Fruit fly (Drosophila melanogaster): ENCODE measurements around the gene CG14086.

Gene CG14086

DNA sequence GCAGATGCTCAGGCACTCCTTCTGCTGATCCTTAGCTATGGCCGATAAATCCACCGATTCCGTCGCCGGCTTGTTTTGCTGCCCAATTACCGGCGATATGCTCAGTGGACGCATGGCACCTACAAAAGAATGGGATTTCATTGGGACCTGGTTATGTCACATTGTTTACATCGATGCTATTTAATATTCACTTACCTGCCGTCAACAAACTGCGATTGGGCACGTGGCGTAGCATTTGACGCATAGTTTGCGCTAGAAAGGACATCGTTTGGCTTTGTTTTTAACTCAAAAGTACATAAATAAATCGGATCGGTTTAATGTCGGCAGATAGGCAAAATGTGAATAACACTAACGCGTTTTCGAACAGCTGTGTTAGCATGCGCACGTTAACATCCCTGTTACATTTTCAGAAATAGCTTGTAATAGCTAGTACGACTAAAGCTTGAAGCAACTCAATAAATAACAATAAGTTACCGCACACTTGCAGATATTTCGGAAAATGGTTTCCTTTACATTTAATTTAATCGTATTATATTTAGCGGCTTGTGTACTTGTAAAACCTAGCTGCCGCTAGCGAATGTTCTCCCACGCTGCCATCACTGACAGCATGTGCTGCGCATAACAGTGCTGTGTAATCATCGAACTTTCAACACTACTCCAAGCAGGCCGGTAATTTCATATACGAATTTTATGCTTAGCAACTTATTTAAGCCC is 20.7 kb upstream of the CG14086 start, which contains the start of the genes mRpL21 and rept (continued):
- no peak for TF ChIP-seq zf30C (GFP tag; optimal IDR thresholded peaks at IDR 0.05)
- peak in 1 of 2 experiments; percentile 50 for TF ChIP-seq insv (GFP tag; optimal IDR thresholded peaks at IDR 0.05)
- no peak for TF ChIP-seq zen2 (GFP tag; IDR thresholded peaks at IDR 0.05; ENCODE audit: partially characterized antibody)
- TF ChIP-seq knrl (GFP tag; IDR thresholded peaks at IDR 0.05; ENCODE audit: partially characterized antibody): peak; percentile 34; the same call in 2 of the 3 replicates
- TF ChIP-seq psq (GFP tag; optimal IDR thresholded peaks at IDR 0.05): no peak
- TF ChIP-seq CG11093 (GFP tag; IDR thresholded peaks at IDR 0.05): no peak
- TF ChIP-seq prd (optimal IDR thresholded peaks at IDR 0.05): no peak
- 0 out of 3 replicates have a peak, but pooled peaks have one; percentile 27 for TF ChIP-seq prd (GFP tag; IDR thresholded peaks at IDR 0.05)
- TF ChIP-seq dimm (GFP tag; IDR thresholded peaks at IDR 0.05): no peak
- TF ChIP-seq Hr3 (GFP tag; optimal IDR thresholded peaks at IDR 0.05): peak; percentile 59
- TF ChIP-seq stc (GFP tag; IDR thresholded peaks at IDR 0.05): 0 out of 2 replicates have a peak, but pooled peaks have one; percentile 6
- TF ChIP-seq CG10147 (GFP tag; optimal IDR thresholded peaks at IDR 0.05): peak; percentile 42
- peak; percentile 5 for TF ChIP-seq Sox102F (GFP tag; optimal IDR thresholded peaks at IDR 0.05)
- peak; percentile 42; the same call in 1 of the 2 replicates for TF ChIP-seq Ptx1 (GFP tag; IDR thresholded peaks at IDR 0.05)
- TF ChIP-seq CG13894 (tag; optimal IDR thresholded peaks at IDR 0.05): peak; percentile 5
- TF ChIP-seq al (GFP tag; IDR thresholded peaks at IDR 0.05): peak; percentile 26; the same call in 1 of the 2 replicates
- no peak for TF ChIP-seq CG7271 (tag; optimal IDR thresholded peaks at IDR 0.05)
- peak; percentile 17 for TF ChIP-seq CG10654 (GFP tag; optimal IDR thresholded peaks at IDR 0.05)
- no peak for TF ChIP-seq dati (GFP tag; IDR thresholded peaks at IDR 0.05)
- TF ChIP-seq Rfx (GFP tag; IDR thresholded peaks at IDR 0.05): peak; percentile 77
- TF ChIP-seq BtbVII (GFP tag; optimal IDR thresholded peaks at IDR 0.05): peak; percentile 7
- no peak for TF ChIP-seq CG12104 (GFP tag; optimal IDR thresholded peaks at IDR 0.05)
- peak; percentile 87 for TF ChIP-seq CG3281 (GFP tag; optimal IDR thresholded peaks at IDR 0.05)
- peak; percentile 32 for TF ChIP-seq CG9876 (GFP tag; optimal IDR thresholded peaks at IDR 0.05)
- peak; percentile 19 for TF ChIP-seq CG15269 (tag; optimal IDR thresholded peaks at IDR 0.05)
- no peak for TF ChIP-seq peb (GFP tag; IDR thresholded peaks at IDR 0.05)
- TF ChIP-seq Deaf1 (tag; optimal IDR thresholded peaks at IDR 0.05): peak; percentile 6
- no peak for TF ChIP-seq CG8089 (GFP tag; optimal IDR thresholded peaks at IDR 0.05)
- peak; percentile 69 for TF ChIP-seq Hsf (GFP tag; optimal IDR thresholded peaks at IDR 0.05)
- TF ChIP-seq Ravus (GFP tag; IDR thresholded peaks at IDR 0.05): no peak
- peak; percentile 24; the same call in 1 of the 2 replicates for TF ChIP-seq CG14441 (GFP tag; IDR thresholded peaks at IDR 0.05)
- TF ChIP-seq CG34224 (GFP tag; IDR thresholded peaks at IDR 0.05; ENCODE audit: partially characterized antibody): no peak
- TF ChIP-seq gcm2 (GFP tag; optimal IDR thresholded peaks at IDR 0.05): peak; percentile 10
- no peak for TF ChIP-seq CG3726 (GFP tag; IDR thresholded peaks at IDR 0.05)
- no peak for TF ChIP-seq CG43689 (GFP tag; IDR thresholded peaks at IDR 0.05)
- TF ChIP-seq Usf (GFP tag; optimal IDR thresholded peaks at IDR 0.05): no peak
- no peak for TF ChIP-seq croc (GFP tag; conservative IDR thresholded peaks at IDR 0.05)
- TF ChIP-seq CG8359 (GFP tag; optimal IDR thresholded peaks at IDR 0.05; ENCODE audit: borderline replicate concordance): no peak
- TF ChIP-seq ken (GFP tag; IDR thresholded peaks at IDR 0.05): peak; percentile 54; the same call in 1 of the 3 replicates
- TF ChIP-seq jumu (GFP tag; optimal IDR thresholded peaks at IDR 0.05): peak; percentile 36
- peak; percentile 70 for TF ChIP-seq pzg (GFP tag; optimal IDR thresholded peaks at IDR 0.05)
- peak; percentile 46 for TF ChIP-seq CG9437 (GFP tag; optimal IDR thresholded peaks at IDR 0.05)
- TF ChIP-seq HLH54F (GFP tag; optimal IDR thresholded peaks at IDR 0.05): peak; percentile 71
- peak; percentile 45 for TF ChIP-seq BEAF-32 (GFP tag; optimal IDR thresholded peaks at IDR 0.05)
- no peak for TF ChIP-seq CG31441 (GFP tag; IDR thresholded peaks at IDR 0.05)
- no peak for TF ChIP-seq CG13123 (GFP tag; optimal IDR thresholded peaks at IDR 0.05)
- TF ChIP-seq chm (GFP tag; IDR thresholded peaks at IDR 0.05): peak; percentile 41; the same call in 1 of the 2 replicates
- peak; percentile 89 for TF ChIP-seq sens (GFP tag)
- 0 out of 3 replicates have a peak, but pooled peaks have one; percentile 13 for TF ChIP-seq Aef1 (GFP tag; IDR thresholded peaks at IDR 0.05)
- no peak for TF ChIP-seq CG7963 (GFP tag; IDR thresholded peaks at IDR 0.05; ENCODE audit: partially characterized antibody)

Measured in whole organism, embryonic.